Worm (Caenorhabditis elegans) whole organism, L4 larva: ENCODE results near the gene B0001.8.

ENCODE experiments used
- D1046.2 ChIP-seq: fragments of 200-800 bp; sonication (Bioruptor generic); IDR thresholded peaks from 2 replicates; pipeline ENCODE4 v1.3.6; 2022; ENCODE audit warnings: missing genetic modification characterization, missing compliant biosample characterization
- F26F4.8 ChIP-seq: fragments of 200-800 bp; sonication (Bioruptor generic); conservative IDR thresholded peaks from 2 replicates; pipeline ENCODE4 v1.3.6; 2022; ENCODE audit warnings: missing genetic modification characterization, missing compliant biosample characterization
- R02D3.7 ChIP-seq: fragments of 150-350 bp; sonication (generic microtip); optimal IDR thresholded peaks from 3 replicates; lab custom pipeline; 2014; ENCODE audit warnings: missing biosample characterization, missing genetic modification characterization
- T20F7.1 ChIP-seq: fragments of 200-800 bp; sonication (Bioruptor generic); optimal IDR thresholded peaks from 2 replicates; lab custom pipeline; 2018; ENCODE audit warnings: mild to moderate bottlenecking, missing genetic modification characterization, missing compliant biosample characterization
- Y48G9A.11 ChIP-seq: fragments of 200-800 bp; sonication (Bioruptor generic); IDR thresholded peaks from 2 replicates; pipeline ENCODE4 v1.3.6; 2022; ENCODE audit warnings: missing genetic modification reagents, missing genetic modification characterization, missing compliant biosample characterization
- ZK546.5 ChIP-seq, 2 experiments: sonication (generic microtip); optimal IDR thresholded peaks; 2 replicates each; lab custom pipeline; 2017; ENCODE audit warnings: missing biosample characterization in 2 of 2, missing genetic modification characterization in 2 of 2
- aha-1 ChIP-seq: fragments of 150-350 bp; peaks from one replicate; lab custom pipeline; 2014; ENCODE audit warnings: missing biosample characterization, missing genetic modification characterization
- ama-1 ChIP-seq: fragments of 150-350 bp; optimal IDR thresholded peaks from 2 replicates; lab custom pipeline; 2014; ENCODE audit warnings: inconsistent platforms, mixed read lengths
- attf-4 ChIP-seq: sonication (generic microtip); optimal IDR thresholded peaks from 3 replicates; lab custom pipeline; 2017; ENCODE audit warnings: missing biosample characterization, missing genetic modification characterization
- ceh-28 ChIP-seq: fragments of 150-350 bp; optimal IDR thresholded peaks from 2 replicates; lab custom pipeline; 2014; ENCODE audit warnings: missing biosample characterization, missing genetic modification reagents, missing genetic modification characterization
- ces-1 ChIP-seq: fragments of 150-350 bp; sonication (generic microtip); optimal IDR thresholded peaks from 4 replicates; lab custom pipeline; 2014; ENCODE audit warnings: missing biosample characterization, missing genetic modification reagents, missing genetic modification characterization
- daf-12 ChIP-seq: fragments of 150-350 bp; optimal IDR thresholded peaks from 2 replicates; lab custom pipeline; 2014; ENCODE audit warnings: missing biosample characterization, missing genetic modification reagents, missing genetic modification characterization
- daf-16 ChIP-seq, 3 experiments: sonication (generic microtip); optimal IDR thresholded peaks; 2 replicates each; lab custom pipeline; 2016 to 2017; ENCODE audit warnings: missing genetic modification characterization in 3 of 3, missing genetic modification reagents in 3 of 3, mild to moderate bottlenecking in 2 of 3, missing compliant biosample characterization in 2 of 3, missing biosample characterization in 1 of 3, moderate library complexity in 1 of 3
- daf-19 ChIP-seq: fragments of 200-800 bp; sonication (Bioruptor generic); conservative IDR thresholded peaks from 2 replicates; pipeline ENCODE4 v1.3.6; 2022; ENCODE audit warnings: missing genetic modification characterization, missing compliant biosample characterization
- daf-8 ChIP-seq: fragments of 200-800 bp; sonication (Bioruptor generic); IDR thresholded peaks from 2 replicates; pipeline ENCODE4 v1.3.6; 2022; ENCODE audit warnings: missing genetic modification characterization, missing compliant biosample characterization
- dpl-1 ChIP-seq: fragments of 150-350 bp; optimal IDR thresholded peaks from 2 replicates; lab custom pipeline; 2014; ENCODE audit warnings: missing biosample characterization, missing genetic modification reagents, missing genetic modification characterization
- dve-1 ChIP-seq: sonication (generic microtip); optimal IDR thresholded peaks from 2 replicates; lab custom pipeline; 2017; ENCODE audit warnings: antibody characterized with exemption, mild to moderate bottlenecking, missing genetic modification characterization, missing compliant biosample characterization; ENCODE audit not compliant: insufficient read depth
- fkh-10 ChIP-seq: fragments of 150-350 bp; optimal IDR thresholded peaks from 2 replicates; lab custom pipeline; 2014; ENCODE audit warnings: missing biosample characterization, missing genetic modification reagents, missing genetic modification characterization
- hlh-11 ChIP-seq: fragments of 200-800 bp; sonication (Bioruptor generic); optimal IDR thresholded peaks from 2 replicates; lab custom pipeline; 2018; ENCODE audit warnings: mild to moderate bottlenecking, missing genetic modification characterization, missing compliant biosample characterization
- hlh-30 ChIP-seq: sonication (generic microtip); optimal IDR thresholded peaks from 2 replicates; lab custom pipeline; 2017; ENCODE audit warnings: antibody characterized with exemption, mild to moderate bottlenecking, missing genetic modification characterization, missing compliant biosample characterization; ENCODE audit not compliant: insufficient read depth
- hmg-1.1 ChIP-seq: fragments of 200-800 bp; sonication (Bioruptor generic); IDR thresholded peaks from 2 replicates; pipeline ENCODE4 v1.3.6; 2022; ENCODE audit warnings: missing genetic modification reagents, missing genetic modification characterization, missing compliant biosample characterization
- jun-1 ChIP-seq: fragments of 150-350 bp; optimal IDR thresholded peaks from 2 replicates; lab custom pipeline; 2014; ENCODE audit warnings: missing biosample characterization, missing genetic modification reagents, missing genetic modification characterization
- lim-7 ChIP-seq: fragments of 200-800 bp; sonication (Bioruptor generic); IDR thresholded peaks from 2 replicates; pipeline ENCODE4 v1.3.6; 2022; ENCODE audit warnings: missing genetic modification characterization, missing compliant biosample characterization
- lin-1 ChIP-seq: fragments of 200-800 bp; sonication (Bioruptor generic); IDR thresholded peaks from 2 replicates; pipeline ENCODE4 v1.3.6; 2022; ENCODE audit warnings: missing genetic modification reagents, missing genetic modification characterization, missing compliant biosample characterization
- lin-13 ChIP-seq: fragments of 150-350 bp; optimal IDR thresholded peaks from 2 replicates; lab custom pipeline; 2014; ENCODE audit warnings: missing biosample characterization, missing genetic modification reagents, missing genetic modification characterization
- lin-38 ChIP-seq: fragments of 200-800 bp; sonication (Bioruptor generic); IDR thresholded peaks from 2 replicates; pipeline ENCODE4 v1.3.6; 2022; ENCODE audit warnings: missing genetic modification reagents, missing genetic modification characterization, missing compliant biosample characterization
- lsy-2 ChIP-seq, 2 experiments: fragments of 150-350 bp in 1 of 2; sonication (generic microtip) in 1 of 2; optimal IDR thresholded peaks; 2 replicates each; lab custom pipeline; 2014 to 2017; ENCODE audit warnings: missing biosample characterization in 2 of 2, missing genetic modification characterization in 2 of 2
- mdl-1 ChIP-seq, 2 experiments: fragments of 150-350 bp in 1 of 2; sonication (generic microtip) in 1 of 2; optimal IDR thresholded peaks; 2 replicates each; lab custom pipeline; 2014 to 2017; ENCODE audit warnings: missing biosample characterization in 2 of 2, missing genetic modification characterization in 2 of 2
- mdt-29 ChIP-seq: fragments of 200-800 bp; sonication (Bioruptor generic); IDR thresholded peaks from 2 replicates; pipeline ENCODE4 v1.3.6; 2022; ENCODE audit warnings: missing genetic modification reagents, missing genetic modification characterization, missing compliant biosample characterization
- mep-1 ChIP-seq: fragments of 150-350 bp; sonication (generic microtip); optimal IDR thresholded peaks from 3 replicates; lab custom pipeline; 2014; ENCODE audit warnings: missing biosample characterization, missing genetic modification characterization
- mes-2 ChIP-seq: sonication (generic microtip); optimal IDR thresholded peaks from 2 replicates; lab custom pipeline; 2016; ENCODE audit warnings: missing genotype, mild to moderate bottlenecking, missing genetic modification characterization, missing compliant biosample characterization; ENCODE audit not compliant: poor library complexity, severe bottlenecking
- nhr-10 ChIP-seq: fragments of 150-350 bp; optimal IDR thresholded peaks from 2 replicates; lab custom pipeline; 2014; ENCODE audit warnings: missing biosample characterization, missing genetic modification characterization
- nhr-11 ChIP-seq: fragments of 150-350 bp; optimal IDR thresholded peaks from 2 replicates; lab custom pipeline; 2014; ENCODE audit warnings: missing biosample characterization, missing genetic modification characterization
- nhr-237 ChIP-seq: sonication (generic microtip); optimal IDR thresholded peaks from 2 replicates; lab custom pipeline; 2017; ENCODE audit warnings: missing biosample characterization, missing genetic modification characterization
- nhr-25 ChIP-seq: sonication (generic microtip); optimal IDR thresholded peaks from 2 replicates; lab custom pipeline; 2017; ENCODE audit warnings: missing genetic modification characterization, mild to moderate bottlenecking, missing compliant biosample characterization, antibody characterized with exemption, moderate library complexity, borderline replicate concordance; ENCODE audit not compliant: insufficient read depth
- nhr-28 ChIP-seq: fragments of 150-350 bp; optimal IDR thresholded peaks from 2 replicates; lab custom pipeline; 2014; ENCODE audit warnings: missing biosample characterization, missing genetic modification characterization
- nhr-6 ChIP-seq: fragments of 150-350 bp; optimal IDR thresholded peaks from 2 replicates; lab custom pipeline; 2014; ENCODE audit warnings: missing biosample characterization, missing genetic modification characterization
- pha-4 ChIP-seq, 2 experiments: fragments of 150-350 bp in 1 of 2; fragments of 200-800 bp in 1 of 2; sonication (Bioruptor generic) in 1 of 2; IDR thresholded peaks in 1 of 2; optimal IDR thresholded peaks in 1 of 2; 2 replicates each; pipeline versions ENCODE4 v1.3.6 to Lab custom; 2014 to 2022; ENCODE audit warnings: missing genetic modification characterization in 2 of 2, missing genetic modification reagents in 2 of 2, missing biosample characterization in 1 of 2, missing compliant biosample characterization in 1 of 2
- rbr-2 ChIP-seq: sonication (generic microtip); optimal IDR thresholded peaks from 2 replicates; lab custom pipeline; 2016; ENCODE audit warnings: missing genotype, missing genetic modification characterization, missing compliant biosample characterization
- snpc-1.2 ChIP-seq: fragments of 200-800 bp; sonication (Bioruptor generic); IDR thresholded peaks from 2 replicates; pipeline ENCODE4 v1.3.6; 2022; ENCODE audit warnings: missing genetic modification reagents, missing genetic modification characterization, missing compliant biosample characterization
- snpc-4 ChIP-seq: fragments of 150-350 bp; optimal IDR thresholded peaks from 2 replicates; lab custom pipeline; 2014; ENCODE audit warnings: missing biosample characterization, missing genetic modification characterization
- spr-1 ChIP-seq: sonication (generic microtip); optimal IDR thresholded peaks from 2 replicates; lab custom pipeline; 2016; ENCODE audit warnings: mild to moderate bottlenecking, missing genetic modification characterization, missing compliant biosample characterization
- tag-97 ChIP-seq: fragments of 200-800 bp; sonication (Bioruptor generic); IDR thresholded peaks from 2 replicates; pipeline ENCODE4 v1.3.6; 2022; ENCODE audit warnings: missing genetic modification characterization, missing compliant biosample characterization
- unc-130 ChIP-seq: sonication (generic microtip); optimal IDR thresholded peaks from 2 replicates; lab custom pipeline; 2016; ENCODE audit warnings: missing genetic modification reagents, missing genetic modification characterization, missing compliant biosample characterization
- zip-11 ChIP-seq: fragments of 200-800 bp; sonication (Bioruptor generic); IDR thresholded peaks from 2 replicates; pipeline ENCODE4 v1.3.6; 2022; ENCODE audit warnings: missing genetic modification characterization, missing compliant biosample characterization
- ztf-7 ChIP-seq: fragments of 150-350 bp; optimal IDR thresholded peaks from 2 replicates; lab custom pipeline; 2014; ENCODE audit warnings: missing biosample characterization, missing genetic modification characterization

B0001.8 gene

DNA sequence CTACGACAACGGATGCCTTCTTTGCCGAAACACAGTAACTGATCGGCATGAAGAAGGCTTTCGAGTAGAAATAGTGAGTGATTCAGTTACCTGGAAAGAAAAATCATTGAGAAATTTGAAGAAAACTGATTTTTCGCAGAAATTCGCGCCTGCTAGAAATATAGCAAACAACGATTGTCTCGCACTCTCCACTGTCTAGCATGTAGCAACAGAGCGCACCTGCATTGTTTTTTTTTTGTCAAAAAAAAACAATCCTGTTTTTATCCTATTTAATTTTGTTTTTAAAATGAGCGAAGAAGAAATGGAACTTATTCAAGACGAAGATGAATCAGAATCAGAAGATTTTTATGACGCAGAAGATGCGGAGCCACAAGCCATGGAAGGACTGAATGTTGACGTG lies 19.8 kb downstream of the B0001.8 start, which contains the start of the genes ddb-1 and M18.6:
TSS of gene ddb-1 (minus strand) at position 90 of the 400 bp plus-strand sequence.
TSS of gene M18.6 (plus strand) at position 235 of the 400 bp plus-strand sequence.
- TF ChIP-seq ama-1: no peak
- no peak for TF ChIP-seq snpc-1.2 (GFP tag; lab: Robert Waterston, UW)
- no peak for TF ChIP-seq zip-11 (GFP tag; lab: Robert Waterston, UW)
- peak in 1 of 2 experiments; percentile 56 for TF ChIP-seq lsy-2 (tag; optimal IDR thresholded peaks at IDR 0.05; lab: Kevin White, UChicago)
- peak; percentile 3 for TF ChIP-seq hlh-30 (tag; lab: Kevin White, UChicago)
- no peak for TF ChIP-seq daf-8 (GFP tag; lab: Robert Waterston, UW)
- peak; percentile 93 for TF ChIP-seq lin-38 (GFP tag; lab: Robert Waterston, UW)
- peak; percentile 24 for TF ChIP-seq dpl-1 (GFP tag; lab: Kevin White, UChicago)
- no peak for TF ChIP-seq snpc-4 (tag; lab: Kevin White, UChicago)
- no peak for TF ChIP-seq tag-97 (GFP tag; lab: Robert Waterston, UW)
- TF ChIP-seq nhr-11 (tag; lab: Kevin White, UChicago): no peak
- TF ChIP-seq mep-1 (tag; lab: Kevin White, UChicago): peak; percentile 22
- no peak for TF ChIP-seq Y48G9A.11 (GFP tag; lab: Robert Waterston, UW)
- TF ChIP-seq hmg-1.1 (GFP tag; lab: Robert Waterston, UW): 0 out of 2 replicates have a peak, but pooled peaks have one; percentile 15
- peak; percentile 26 for TF ChIP-seq dve-1
- peak; percentile 25 for TF ChIP-seq nhr-28
- peak; percentile 70 for TF ChIP-seq unc-130
- no peak for TF ChIP-seq fkh-10 (GFP tag; lab: Kevin White, UChicago)
- TF ChIP-seq attf-4: no peak
- TF ChIP-seq mes-2: peak; percentile 48
- no peak for TF ChIP-seq nhr-25 (tag; lab: Kevin White, UChicago)
- no peak for TF ChIP-seq pha-4 (GFP tag; IDR thresholded peaks at IDR 0.05; lab: Robert Waterston, UW)
- peak; percentile 19 for TF ChIP-seq pha-4 (tag; optimal IDR thresholded peaks at IDR 0.05; lab: Kevin White, UChicago)
- peak; percentile 50 for TF ChIP-seq nhr-6 (tag; lab: Kevin White, UChicago)
- TF ChIP-seq daf-16 (GFP tag; optimal IDR thresholded peaks at IDR 0.05; lab: Kevin White, UChicago): no peak
- peak; percentile 41 for TF ChIP-seq daf-16 (tag; optimal IDR thresholded peaks at IDR 0.05; lab: Kevin White, UChicago)
- TF ChIP-seq, all 104 proteins: peak for 13

- TF ChIP-seq aha-1 (peak; percentile 79), ceh-28 (tag; lab: Kevin White, UChicago) (no peak)
Measured at ce11 chrIV:12120536-12120935, 20.3 kb downstream of the B0001.8 start.

- no peak for TF ChIP-seq ZK546.5 (tag; optimal IDR thresholded peaks at IDR 0.05; lab: Kevin White, UChicago)
- no peak for TF ChIP-seq daf-12 (tag; lab: Kevin White, UChicago)
- peak; percentile 29 for TF ChIP-seq ama-1
- TF ChIP-seq daf-19 (GFP tag; lab: Robert Waterston, UW): no peak
- no peak for TF ChIP-seq zip-11 (GFP tag; lab: Robert Waterston, UW)
- no peak for TF ChIP-seq nhr-237 (tag; lab: Kevin White, UChicago)
- no peak for TF ChIP-seq spr-1 (tag; lab: Kevin White, UChicago)
- TF ChIP-seq jun-1 (tag; lab: Kevin White, UChicago): no peak
- no peak for TF ChIP-seq lin-1 (GFP tag; lab: Robert Waterston, UW)
- no peak for TF ChIP-seq nhr-10 (tag; lab: Kevin White, UChicago)
- TF ChIP-seq lin-13: no peak
- no peak for TF ChIP-seq R02D3.7 (tag; lab: Kevin White, UChicago)
- TF ChIP-seq mep-1 (tag; lab: Kevin White, UChicago): peak; percentile 17
- TF ChIP-seq tag-97 (GFP tag; lab: Robert Waterston, UW): no peak
- TF ChIP-seq mdt-29 (GFP tag; lab: Robert Waterston, UW): no peak
- peak; percentile 6 for TF ChIP-seq rbr-2 (tag; lab: Kevin White, UChicago)
- TF ChIP-seq F26F4.8 (GFP tag; lab: Robert Waterston, UW): no peak
- TF ChIP-seq D1046.2 (GFP tag; lab: Robert Waterston, UW): no peak
- TF ChIP-seq mdl-1 (tag; optimal IDR thresholded peaks at IDR 0.05; lab: Kevin White, UChicago): peak in 1 of 2 experiments; percentile 24
- no peak for TF ChIP-seq pha-4 (GFP tag; IDR thresholded peaks at IDR 0.05; lab: Robert Waterston, UW)
- TF ChIP-seq pha-4 (tag; optimal IDR thresholded peaks at IDR 0.05; lab: Kevin White, UChicago): no peak
- no peak for TF ChIP-seq T20F7.1 (GFP tag; lab: Kevin White, UChicago)
- TF ChIP-seq ces-1 (GFP tag; lab: Kevin White, UChicago): peak; percentile 28
- no peak for TF ChIP-seq nhr-6 (tag; lab: Kevin White, UChicago)
- peak; percentile 50 for TF ChIP-seq fkh-10 (GFP tag; lab: Kevin White, UChicago)
- no peak for TF ChIP-seq aha-1
- TF ChIP-seq ztf-7 (tag; lab: Kevin White, UChicago): no peak
- TF ChIP-seq hlh-30 (tag; lab: Kevin White, UChicago): peak; percentile 34
- no peak for TF ChIP-seq hlh-11 (tag; lab: Kevin White, UChicago)
- TF ChIP-seq lim-7 (GFP tag; lab: Robert Waterston, UW): no peak
Measured at ce11 chrIV:12114498-12114897, 26.4 kb downstream of the B0001.8 start.
